Worm (Caenorhabditis elegans) whole organism, L4/young adult: ENCODE measurements around the gene ptp-8.

ENCODE experiments used
- W03F9.2 ChIP-seq: fragments of 150-350 bp; optimal IDR thresholded peaks from 2 replicates; lab custom pipeline; 2014; ENCODE audit warnings: missing biosample characterization, missing genetic modification characterization
- dao-5 ChIP-seq: sonication (generic microtip); optimal IDR thresholded peaks from 2 replicates; lab custom pipeline; 2016; ENCODE audit warnings: missing genotype, missing genetic modification characterization, moderate library complexity, missing compliant biosample characterization
- him-1 ChIP-seq: sonication (generic microtip); optimal IDR thresholded peaks from 2 replicates; lab custom pipeline; 2016; ENCODE audit warnings: missing genotype, missing genetic modification reagents, missing genetic modification characterization, missing compliant biosample characterization

The ptp-8 gene

ce11 chrIV:7390126-7390766 lies 8.4 kb downstream of the ptp-8 start:
- no peak for TF ChIP-seq dao-5
- no peak for TF ChIP-seq W03F9.2
- TF ChIP-seq him-1 (tag; lab: Kevin White, UChicago) = no peak

- TF ChIP-seq W03F9.2 (no peak), dao-5 (no peak), him-1 (tag; lab: Kevin White, UChicago) (peak; percentile 53)
These were observed 9.9 kb downstream of the ptp-8 start for ce11 chrIV:7391534-7392343.

- TF ChIP-seq W03F9.2 (no peak), him-1 (tag; lab: Kevin White, UChicago) (no peak), dao-5 (no peak)
These were observed 11.8 kb downstream of the ptp-8 start, which contains the start of gene pitr-1 for ce11 chrIV:7393700-7394099. pitr-1 (plus strand) TSS chrIV:7394085.

DNA sequence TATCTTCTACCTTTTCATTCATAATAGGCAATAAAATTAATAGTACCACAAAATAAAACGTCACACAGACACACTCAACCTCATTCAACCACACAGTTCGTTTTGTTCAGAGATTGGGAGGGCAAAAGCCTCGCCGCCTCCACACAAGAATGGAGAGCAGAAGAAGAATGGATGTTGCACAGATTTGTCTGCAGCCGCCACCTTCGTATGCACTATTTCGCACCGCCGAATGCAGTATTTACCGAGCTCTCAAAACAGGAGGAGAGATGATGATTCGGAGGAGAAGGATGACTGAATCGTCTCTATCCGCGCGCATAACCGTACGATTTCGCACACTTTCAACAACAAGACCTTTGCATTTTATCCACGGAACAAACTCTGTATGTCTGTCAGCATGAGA lies 15.7 kb downstream of the ptp-8 start:
- TF ChIP-seq W03F9.2 (no peak), dao-5 (no peak), him-1 (tag; lab: Kevin White, UChicago) (no peak)

DNA sequence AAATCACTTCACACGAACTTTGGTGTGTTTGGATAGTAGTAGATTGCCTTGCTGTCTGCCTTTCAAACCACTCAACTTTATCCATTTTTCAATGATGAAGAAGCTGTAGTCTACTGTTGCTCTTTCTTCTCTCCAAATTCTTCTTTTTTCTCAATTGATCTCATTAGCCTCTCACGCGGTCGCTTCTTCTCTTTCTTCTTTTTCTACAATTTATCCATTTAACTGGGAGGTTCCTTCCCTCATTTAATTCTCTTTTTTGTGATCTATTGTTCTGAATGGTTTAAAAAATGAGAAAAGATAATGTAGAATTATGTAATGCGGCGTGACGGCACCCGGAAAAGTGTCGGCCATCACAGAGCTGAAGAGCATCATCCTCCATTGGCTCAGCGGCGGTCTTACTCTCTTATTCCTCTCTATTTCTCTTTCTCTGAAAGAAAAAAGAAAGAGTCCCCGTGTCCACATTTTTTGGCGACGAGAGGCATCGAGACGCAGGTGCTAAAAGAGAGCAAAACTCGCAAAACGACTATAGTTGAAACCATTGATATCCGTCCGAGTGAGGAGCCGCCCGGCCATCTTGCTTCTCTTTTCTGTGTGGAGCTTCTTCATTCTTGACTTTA lies 18.8 kb downstream of the ptp-8 start:
- TF ChIP-seq him-1 (tag; lab: Kevin White, UChicago) = peak; percentile 53
- TF ChIP-seq W03F9.2 = no peak
- TF ChIP-seq dao-5 = no peak

DNA sequence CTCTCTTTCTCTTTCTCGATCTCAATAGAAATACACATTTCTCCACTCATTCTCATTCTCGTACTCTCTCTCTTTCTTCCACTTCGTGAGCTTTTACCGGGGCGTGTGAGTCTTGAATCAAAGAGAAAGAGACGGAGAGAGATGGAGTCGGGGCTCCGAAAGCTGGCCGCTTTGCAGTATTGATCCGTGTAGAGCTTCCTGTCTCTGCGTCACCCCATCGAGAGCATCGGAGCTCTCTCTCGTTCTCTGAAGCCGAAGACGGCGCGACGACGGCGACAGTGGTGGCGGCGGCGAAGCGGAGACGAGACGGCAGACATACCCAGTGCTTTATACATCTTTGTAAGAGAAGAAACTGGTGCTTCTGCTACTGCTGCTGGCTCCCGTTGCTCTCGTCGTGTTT lies 20.2 kb downstream of the ptp-8 start:
- peak; percentile 83 for TF ChIP-seq him-1 (tag; lab: Kevin White, UChicago)
- TF ChIP-seq dao-5 = no peak

DNA sequence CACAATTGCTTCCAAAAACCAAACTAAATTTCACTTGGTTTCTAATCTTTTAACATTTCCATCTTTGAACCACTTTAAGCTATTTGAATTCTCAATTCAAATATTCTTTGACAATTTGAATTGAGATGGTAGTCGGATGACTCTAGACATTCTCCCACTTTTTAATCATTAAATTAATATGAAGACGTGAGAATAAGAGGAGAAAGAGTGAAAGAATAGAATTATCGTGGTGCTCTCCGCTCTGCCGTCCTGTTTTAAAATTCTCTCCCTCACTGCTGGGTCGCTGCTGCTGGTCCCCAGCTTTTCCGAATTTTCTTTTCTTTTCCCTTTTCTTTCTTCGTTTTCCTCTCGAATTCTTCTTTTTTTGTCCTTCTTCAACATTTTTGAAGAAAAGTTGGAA lies 21.6 kb downstream of the ptp-8 start:
- TF ChIP-seq dao-5 (no peak), W03F9.2 (no peak), him-1 (tag; lab: Kevin White, UChicago) (no peak)

- no peak for TF ChIP-seq him-1 (tag; lab: Kevin White, UChicago)
- TF ChIP-seq W03F9.2 = no peak
- TF ChIP-seq dao-5 = no peak
These were observed 23.2 kb downstream of the ptp-8 start, which contains the start of the genes C48A7.16 and egl-19 for ce11 chrIV:7404934-7405632. C48A7.16 (plus strand) TSS chrIV:7405477. egl-19 (plus strand) TSS chrIV:7405582.

DNA sequence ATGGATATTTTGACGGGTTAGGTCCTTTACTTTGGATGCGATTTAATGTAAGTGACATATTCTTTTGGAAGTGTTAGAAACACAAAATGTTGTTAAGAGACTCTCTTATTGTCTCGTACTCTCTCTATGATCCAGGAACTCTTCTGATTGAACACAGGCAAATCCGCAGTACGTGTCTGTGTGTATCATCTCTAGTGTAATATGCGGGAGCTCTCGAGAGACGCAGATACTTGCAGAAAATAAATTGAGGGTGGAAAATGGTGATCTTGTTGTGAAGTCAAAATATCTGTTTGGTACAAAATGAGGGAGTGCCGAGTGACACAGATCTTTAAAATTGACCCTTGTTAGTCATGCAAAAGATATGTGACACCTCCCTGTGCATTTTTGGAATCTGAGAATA lies 24.8 kb downstream of the ptp-8 start:
- TF ChIP-seq dao-5 (no peak), him-1 (tag; lab: Kevin White, UChicago) (no peak), W03F9.2 (no peak)

DNA sequence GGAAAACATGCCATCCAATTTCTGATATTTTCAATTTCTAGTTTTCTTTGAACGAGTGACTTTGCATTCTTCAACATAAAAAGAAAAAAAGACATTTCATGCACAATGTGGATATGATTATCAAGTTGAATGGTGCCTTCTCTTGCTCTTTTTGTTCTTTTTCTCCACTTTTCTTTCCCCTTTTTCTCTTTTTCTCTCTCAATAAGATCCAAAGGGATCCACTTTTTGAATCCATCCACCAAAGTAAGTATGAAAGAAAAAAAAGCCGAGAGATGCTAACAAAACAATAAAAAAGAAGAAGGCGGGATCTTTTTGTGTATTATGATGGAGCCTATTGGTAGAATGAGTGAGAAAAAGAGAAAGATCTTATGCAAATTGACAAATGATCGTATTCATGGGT lies 25.4 kb downstream of the ptp-8 start:
- TF ChIP-seq him-1 (tag; lab: Kevin White, UChicago) (no peak), dao-5 (no peak), W03F9.2 (no peak)

DNA sequence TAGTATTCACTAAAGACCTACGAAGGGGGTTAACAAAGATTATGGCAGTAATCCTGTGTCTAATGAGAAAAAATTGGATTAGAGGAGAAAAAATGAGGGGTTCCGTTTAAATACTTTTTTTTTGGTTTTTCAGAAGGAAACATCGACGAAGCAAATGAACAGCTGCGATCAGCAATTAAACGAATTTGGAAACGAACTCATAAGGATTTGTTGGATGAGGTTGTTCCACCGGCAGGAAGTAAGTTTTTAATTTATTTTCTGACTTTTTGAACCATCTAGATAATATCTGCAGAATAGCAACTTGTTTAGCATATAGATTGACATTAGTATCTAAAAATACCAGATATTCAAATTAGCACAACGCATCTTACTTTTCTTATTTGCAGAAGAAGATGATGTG lies 31.7 kb downstream of the ptp-8 start:
- TF ChIP-seq dao-5 = no peak
- TF ChIP-seq him-1 (tag; lab: Kevin White, UChicago) = no peak
- TF ChIP-seq W03F9.2 = no peak

- TF ChIP-seq him-1 (tag; lab: Kevin White, UChicago) (no peak), W03F9.2 (no peak), dao-5 (no peak)
These were observed 32.3 kb downstream of the ptp-8 start for ce11 chrIV:7414163-7414562.

DNA sequence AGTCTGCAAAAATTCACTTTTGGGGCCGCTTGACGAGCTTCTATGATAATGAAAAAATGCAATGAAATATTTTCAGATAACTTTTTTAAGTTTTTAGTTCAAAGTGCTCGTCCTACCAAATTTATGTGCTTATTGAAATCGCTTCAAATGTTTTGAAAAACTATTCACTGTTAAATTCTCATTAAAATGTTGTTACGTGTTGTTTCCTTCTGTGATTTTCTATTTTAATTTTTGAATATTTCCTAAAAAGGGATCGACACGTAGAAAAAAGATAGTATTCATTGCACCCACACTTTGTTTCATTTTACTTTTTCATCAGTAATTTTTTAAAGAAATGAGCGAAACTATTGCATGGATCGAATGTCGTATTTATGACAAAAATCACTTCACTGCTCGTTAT lies 37.0 kb downstream of the ptp-8 start, which contains the start of gene B0496.6:
Gene B0496.6 (plus strand): TSS at position 301 of the 400 bp plus-strand sequence.
- TF ChIP-seq him-1 (tag; lab: Kevin White, UChicago) (no peak), dao-5 (no peak), W03F9.2 (no peak)

ce11 chrIV:7420913-7421312 lies 39.1 kb downstream of the ptp-8 start, which contains the start of gene srtx-1:
srtx-1 (plus strand) TSS chrIV:7421213.
- no peak for TF ChIP-seq W03F9.2
- TF ChIP-seq dao-5 = no peak
- TF ChIP-seq him-1 (tag; lab: Kevin White, UChicago) = no peak
